Fruit fly (Drosophila melanogaster) whole organism, embryonic: ENCODE measurements around the gene CG15199.

ENCODE experiments used
- CG15269 ChIP-seq: fragments of 200-800 bp; sonication (Bioruptor generic); optimal IDR thresholded peaks from 2 replicates; lab custom pipeline; 2018; ENCODE audit warnings: missing biosample characterization, mild to moderate bottlenecking, missing genetic modification characterization, moderate library complexity
- CG2889 ChIP-seq: fragments of 200-800 bp; sonication (Bioruptor generic); IDR thresholded peaks from 3 replicates; pipeline ENCODE4 v1.3.6; 2022; ENCODE audit warnings: missing biosample characterization, missing genetic modification characterization
- CG30431 ChIP-seq: fragments of 200-800 bp; sonication (Bioruptor generic); optimal IDR thresholded peaks from 2 replicates; lab custom pipeline; 2017; ENCODE audit warnings: missing biosample characterization, missing genetic modification characterization
- CG8281 ChIP-seq: fragments of 200-800 bp; sonication (Bioruptor generic); optimal IDR thresholded peaks from 2 replicates; lab custom pipeline; 2018; ENCODE audit warnings: missing biosample characterization, mild to moderate bottlenecking, missing genetic modification characterization, moderate library complexity
- CG8478 ChIP-seq: fragments of >200 bp; optimal IDR thresholded peaks from 2 replicates; lab custom pipeline; 2018
- Sin3A ChIP-seq: fragments of >200 bp; optimal IDR thresholded peaks from 2 replicates; lab custom pipeline; 2018
- crp ChIP-seq, 2 experiments: fragments of 200-800 bp; sonication (Bioruptor generic); optimal IDR thresholded peaks; 2 replicates in 1 of 2; 3 replicates in 1 of 2; lab custom pipeline; 2017; ENCODE audit warnings: missing biosample characterization in 2 of 2, missing genetic modification characterization in 2 of 2, mild to moderate bottlenecking in 1 of 2, moderate library complexity in 1 of 2
- dysf ChIP-seq: fragments of 200-800 bp; sonication (Bioruptor generic); IDR thresholded peaks from 3 replicates; pipeline ENCODE4 v1.3.6; 2022; ENCODE audit warnings: missing biosample characterization, missing genetic modification characterization
- ewg ChIP-seq: fragments of 200-800 bp; sonication (Bioruptor generic); optimal IDR thresholded peaks from 3 replicates; lab custom pipeline; 2017; ENCODE audit warnings: mild to moderate bottlenecking, missing biosample characterization, missing genetic modification reagents, missing genetic modification characterization
- eyg ChIP-seq: fragments of 200-800 bp; sonication (Bioruptor generic); optimal IDR thresholded peaks from 3 replicates; lab custom pipeline; 2016; ENCODE audit warnings: missing biosample characterization, missing genetic modification characterization
- gcm2 ChIP-seq: fragments of 200-800 bp; sonication (Bioruptor generic); optimal IDR thresholded peaks from 2 replicates; lab custom pipeline; 2016; ENCODE audit warnings: missing biosample characterization, missing genetic modification characterization
- hb ChIP-seq: fragments of 200-800 bp; sonication (Bioruptor generic); IDR thresholded peaks from 3 replicates; pipeline ENCODE4 v1.3.6; 2022; ENCODE audit warnings: missing biosample characterization, missing genetic modification characterization; ENCODE audit not compliant: partially characterized antibody
- her ChIP-seq: fragments of 200-800 bp; sonication (Bioruptor generic); optimal IDR thresholded peaks from 2 replicates; lab custom pipeline; 2016; ENCODE audit warnings: missing biosample characterization, missing genetic modification characterization
- pum ChIP-seq: fragments of 200-800 bp; sonication (Bioruptor generic); optimal IDR thresholded peaks from 2 replicates; lab custom pipeline; 2016; ENCODE audit warnings: missing biosample characterization, missing genetic modification characterization

dm6 chrX:11170578-11170977 is 28.9 kb upstream of the CG15199 start, which contains the start of gene CG1394:
- TF ChIP-seq CG8281 (tag; lab: Kevin White, UChicago) (no peak), hb (GFP tag; lab: Robert Waterston, UW) (no peak), eyg (GFP tag; lab: Kevin White, UChicago) (no peak), Sin3A (lab: Kevin White, UChicago) (no peak), gcm2 (no peak), ewg (GFP tag; lab: Kevin White, UChicago) (no peak), crp (GFP tag; optimal IDR thresholded peaks at IDR 0.05; lab: Kevin White, UChicago) (no peak), CG8478 (no peak), pum (GFP tag; lab: Kevin White, UChicago) (no peak), CG30431 (no peak), CG15269 (tag; lab: Kevin White, UChicago) (no peak), dysf (no peak), her (GFP tag; lab: Kevin White, UChicago) (no peak), CG2889 (GFP tag; lab: Robert Waterston, UW) (no peak)
